Worm (Caenorhabditis elegans): ENCODE measurements around the gene B0294.1.

Gene B0294.1

DNA sequence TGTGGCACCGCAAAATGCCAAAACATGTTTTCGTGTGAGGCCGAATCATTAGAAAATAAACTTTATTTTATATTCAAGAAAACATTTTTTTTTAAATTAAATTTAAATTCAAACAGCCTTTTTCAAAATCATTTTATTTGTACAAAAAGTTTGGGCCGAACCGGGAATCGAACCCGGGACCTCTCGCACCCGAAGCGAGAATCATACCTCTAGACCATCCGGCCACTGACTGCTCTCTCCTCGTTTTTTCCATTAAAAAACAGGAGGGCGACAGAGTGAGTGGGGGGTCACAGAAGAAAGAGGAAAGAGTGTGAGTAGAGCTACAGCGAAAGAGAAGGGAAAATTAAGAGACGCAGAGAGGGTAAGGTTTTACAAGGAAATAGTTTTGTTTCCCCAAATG is 16.5 kb downstream of the B0294.1 start (continued):
- TF ChIP-seq nhr-20 (tag; optimal IDR thresholded peaks at IDR 0.05), result peak; percentile 66
- peak; percentile 78 for TF ChIP-seq nhr-19 (GFP tag; conservative IDR thresholded peaks at IDR 0.05)
- TF ChIP-seq skn-1 (tag; optimal IDR thresholded peaks at IDR 0.05), result peak; percentile 92
- no peak for TF ChIP-seq ets-5 (GFP tag; IDR thresholded peaks at IDR 0.05)
- peak; percentile 80 for TF ChIP-seq rnt-1 (tag; optimal IDR thresholded peaks at IDR 0.05)
- TF ChIP-seq dsc-1 (tag; optimal IDR thresholded peaks at IDR 0.05), result peak; percentile 81
- TF ChIP-seq lir-3 (tag; optimal IDR thresholded peaks at IDR 0.05; ENCODE audit: poor library complexity), result peak; percentile 46
- TF ChIP-seq ztf-4 (tag; optimal IDR thresholded peaks at IDR 0.05), result no peak
- peak; percentile 73 for TF ChIP-seq lin-14 (GFP tag; optimal IDR thresholded peaks at IDR 0.05)
- peak; percentile 25 for TF ChIP-seq sox-4 (tag; optimal IDR thresholded peaks at IDR 0.05)
- peak; percentile 56 for TF ChIP-seq xbp-1 (tag; optimal IDR thresholded peaks at IDR 0.05)
- peak; percentile 79 for TF ChIP-seq nhr-47 (tag; optimal IDR thresholded peaks at IDR 0.05)
- no peak for TF ChIP-seq Y116A8C.19 (tag; optimal IDR thresholded peaks at IDR 0.05; ENCODE audit: borderline replicate concordance)
- peak; percentile 71 for TF ChIP-seq nhr-85 (tag)
- peak; percentile 26 for TF ChIP-seq fkh-8 (tag; optimal IDR thresholded peaks at IDR 0.05)
- TF ChIP-seq nhr-84 (tag; optimal IDR thresholded peaks at IDR 0.05), result no peak
- TF ChIP-seq ztf-11 (tag; optimal IDR thresholded peaks at IDR 0.05), result peak in 1 of 2 experiments; percentile 29
- TF ChIP-seq efl-3 (GFP tag; optimal IDR thresholded peaks at IDR 0.05), result no peak
- no peak for TF ChIP-seq F16B12.6 (tag; optimal IDR thresholded peaks at IDR 0.05)
- no peak for TF ChIP-seq mef-2 (tag; optimal IDR thresholded peaks at IDR 0.05)
- peak; percentile 36 for TF ChIP-seq egl-13 (tag; optimal IDR thresholded peaks at IDR 0.05)
- no peak for TF ChIP-seq lin-15B (tag; optimal IDR thresholded peaks at IDR 0.05)
- TF ChIP-seq nhr-90 (tag; optimal IDR thresholded peaks at IDR 0.05; ENCODE audit: poor library complexity), result peak; percentile 73
- TF ChIP-seq lin-13 (GFP tag; optimal IDR thresholded peaks at IDR 0.05), result peak; percentile 46
- peak; percentile 55 for TF ChIP-seq C16A3.4 (tag; optimal IDR thresholded peaks at IDR 0.05)
- TF ChIP-seq grh-1 (GFP tag; IDR thresholded peaks at IDR 0.05), result no peak
- peak; percentile 24 for TF ChIP-seq isw-1 (GFP tag; IDR thresholded peaks at IDR 0.05)
- peak; percentile 65 for TF ChIP-seq swsn-7 (tag; optimal IDR thresholded peaks at IDR 0.05)
- TF ChIP-seq nhr-71 (tag; optimal IDR thresholded peaks at IDR 0.05), result peak; percentile 71
- peak; percentile 31 for TF ChIP-seq lin-39 (tag; optimal IDR thresholded peaks at IDR 0.05)
- TF ChIP-seq lsy-2 (tag; optimal IDR thresholded peaks at IDR 0.05), result peak; percentile 55 to 59
- TF ChIP-seq unc-62 (GFP tag; optimal IDR thresholded peaks at IDR 0.05), result no peak
- peak; percentile 24 to 31 for TF ChIP-seq efl-1 (optimal IDR thresholded peaks at IDR 0.05)
- peak in 1 of 2 experiments; percentile 94 for TF ChIP-seq efl-1 (GFP tag; optimal IDR thresholded peaks at IDR 0.05 in 1 of 2)
- TF ChIP-seq fkh-10 (GFP tag; optimal IDR thresholded peaks at IDR 0.05), result peak; percentile 12
- TF ChIP-seq mdl-1 (tag; optimal IDR thresholded peaks at IDR 0.05), result peak in 1 of 2 experiments; percentile 37
- no peak for TF ChIP-seq ceh-88 (GFP tag; IDR thresholded peaks at IDR 0.05)

DNA sequence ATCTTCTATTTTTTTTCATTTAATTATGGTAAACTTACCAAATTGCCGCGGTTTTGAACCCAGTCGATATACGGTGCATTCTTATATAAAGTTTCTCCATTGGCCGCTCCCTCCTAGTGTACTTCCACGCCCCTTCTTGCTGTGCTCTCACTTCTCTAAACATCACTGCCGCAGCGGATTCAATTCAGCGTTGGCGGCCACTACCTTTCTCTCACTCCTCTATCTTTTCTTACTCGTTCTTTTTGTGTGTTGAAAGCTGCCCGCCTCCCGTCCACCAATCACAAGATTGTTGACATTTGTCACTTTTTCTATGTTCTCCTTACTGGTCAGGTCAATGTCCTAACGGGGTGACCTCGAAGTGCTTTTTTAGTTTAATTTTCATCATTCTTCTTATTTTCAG is 26.2 kb downstream of the B0294.1 start:
- TF ChIP-seq Y116A8C.19 (tag; optimal IDR thresholded peaks at IDR 0.05; ENCODE audit: borderline replicate concordance) (no peak), skn-1 (tag; optimal IDR thresholded peaks at IDR 0.05) (peak; percentile 29), lin-13 (GFP tag; optimal IDR thresholded peaks at IDR 0.05) (no peak), lsy-2 (tag; optimal IDR thresholded peaks at IDR 0.05) (peak in 1 of 2 experiments; percentile 81), lin-14 (GFP tag; optimal IDR thresholded peaks at IDR 0.05) (peak; percentile 30), rnt-1 (tag; optimal IDR thresholded peaks at IDR 0.05) (peak; percentile 11), xbp-1 (tag; optimal IDR thresholded peaks at IDR 0.05) (peak; percentile 26)

DNA sequence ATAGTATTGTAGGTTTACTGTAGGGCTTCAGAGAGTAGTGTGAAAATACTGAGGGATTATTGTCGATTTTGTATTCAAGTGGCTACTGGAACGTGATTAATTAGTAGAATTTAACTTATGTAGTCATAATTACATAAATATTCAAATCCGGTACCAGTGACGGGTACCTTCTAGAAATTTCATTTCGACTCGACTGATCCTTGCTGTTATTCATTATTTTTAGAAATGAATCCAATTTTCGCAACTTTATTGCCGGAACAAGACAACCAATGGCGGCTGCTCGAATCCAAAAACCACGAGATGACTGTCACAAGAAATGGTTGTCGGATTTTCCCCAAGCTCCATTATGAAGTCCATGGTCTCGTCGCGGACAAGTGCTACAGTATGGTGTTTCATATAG is 32.2 kb downstream of the B0294.1 start, which contains the start of gene tbx-41:
tbx-41 (plus strand) TSS at position 301 of the 400 bp plus-strand sequence.
- no peak for TF ChIP-seq ama-1 (optimal IDR thresholded peaks at IDR 0.05)
- no peak for TF ChIP-seq nhr-11 (tag; optimal IDR thresholded peaks at IDR 0.05)
- no peak for TF ChIP-seq nhr-20 (tag; optimal IDR thresholded peaks at IDR 0.05)
- TF ChIP-seq efl-1 (optimal IDR thresholded peaks at IDR 0.05), result no peak
- no peak for TF ChIP-seq efl-1 (GFP tag; optimal IDR thresholded peaks at IDR 0.05 in 1 of 2)
- no peak for TF ChIP-seq unc-62 (GFP tag; optimal IDR thresholded peaks at IDR 0.05)
- no peak for TF ChIP-seq jun-1 (tag; optimal IDR thresholded peaks at IDR 0.05)
- TF ChIP-seq nhr-19 (GFP tag; conservative IDR thresholded peaks at IDR 0.05), result no peak
- no peak for TF ChIP-seq aly-2 (tag; optimal IDR thresholded peaks at IDR 0.05)
- no peak for TF ChIP-seq irx-1 (tag; optimal IDR thresholded peaks at IDR 0.05)

Data from whole organism, L1 larva.